Worm (Caenorhabditis elegans): ENCODE measurements around the gene F15H10.7.

- TF ChIP-seq nhr-77 (tag; optimal IDR thresholded peaks at IDR 0.05) (no peak), lin-11 (tag; optimal IDR thresholded peaks at IDR 0.05) (no peak), mdl-1 (tag; optimal IDR thresholded peaks at IDR 0.05) (no peak), nhr-21 (tag; optimal IDR thresholded peaks at IDR 0.05) (no peak), ceh-16 (tag; optimal IDR thresholded peaks at IDR 0.05) (no peak), unc-39 (tag; optimal IDR thresholded peaks at IDR 0.05) (no peak)
These were observed 24.1 kb downstream of the F15H10.7 start, which contains the start of gene pqn-2 for ce11 chrV:10382142-10382541.
